Worm (Caenorhabditis elegans) whole organism, L4 larva: Measurements from ENCODE around the gene nlp-20.
"Not testable (repeated sequence)": the region's sequence is repeated elsewhere in the genome, so short reads cannot be mapped to it uniquely, and the experiment has no call there.

Source experiments
- F37D6.2 ChIP-seq: sonication (generic microtip); optimal IDR thresholded peaks from 2 replicates; lab custom pipeline; 2016; ENCODE audit warnings: mild to moderate bottlenecking, missing genetic modification characterization, missing compliant biosample characterization
- F49E8.2 ChIP-seq: sonication (generic microtip); optimal IDR thresholded peaks from 2 replicates; lab custom pipeline; 2016; ENCODE audit warnings: missing compliant biosample characterization, mild to moderate bottlenecking, missing genetic modification characterization, borderline replicate concordance
- R02D3.7 ChIP-seq: fragments of 150-350 bp; sonication (generic microtip); optimal IDR thresholded peaks from 3 replicates; lab custom pipeline; 2014; ENCODE audit warnings: missing biosample characterization, missing genetic modification characterization
- T20F7.1 ChIP-seq: fragments of 200-800 bp; sonication (Bioruptor generic); optimal IDR thresholded peaks from 2 replicates; lab custom pipeline; 2018; ENCODE audit warnings: mild to moderate bottlenecking, missing genetic modification characterization, missing compliant biosample characterization
- Y75B8A.6 ChIP-seq: fragments of 200-800 bp; sonication (Bioruptor generic); IDR thresholded peaks from 2 replicates; pipeline ENCODE4 v1.3.6; 2022; ENCODE audit warnings: missing genetic modification reagents, missing genetic modification characterization, missing compliant biosample characterization
- ZK337.2 ChIP-seq: fragments of 200-800 bp; sonication (Bioruptor generic); IDR thresholded peaks from 2 replicates; pipeline ENCODE4 v1.3.6; 2022; ENCODE audit warnings: missing genetic modification reagents, missing genetic modification characterization, missing compliant biosample characterization
- ZK546.5 ChIP-seq, 2 experiments: sonication (generic microtip); optimal IDR thresholded peaks; 2 replicates each; lab custom pipeline; 2017; ENCODE audit warnings: missing biosample characterization in 2 of 2, missing genetic modification characterization in 2 of 2
- aha-1 ChIP-seq: fragments of 150-350 bp; peaks from one replicate; lab custom pipeline; 2014; ENCODE audit warnings: missing biosample characterization, missing genetic modification characterization
- aly-2 ChIP-seq: sonication (generic microtip); optimal IDR thresholded peaks from 2 replicates; lab custom pipeline; 2018; ENCODE audit warnings: missing biosample characterization, missing genetic modification characterization
- arid-1 ChIP-seq: fragments of 200-800 bp; sonication (Bioruptor generic); conservative IDR thresholded peaks from 2 replicates; pipeline ENCODE4 v1.3.6; 2022; ENCODE audit warnings: missing genetic modification reagents, missing genetic modification characterization, missing compliant biosample characterization
- ceh-28 ChIP-seq: fragments of 150-350 bp; optimal IDR thresholded peaks from 2 replicates; lab custom pipeline; 2014; ENCODE audit warnings: missing biosample characterization, missing genetic modification reagents, missing genetic modification characterization
- ctbp-1 ChIP-seq: fragments of 200-800 bp; sonication (Bioruptor generic); IDR thresholded peaks from 2 replicates; pipeline ENCODE4 v1.3.6; 2022; ENCODE audit warnings: missing genetic modification reagents, missing genetic modification characterization, missing compliant biosample characterization
- dpl-1 ChIP-seq: fragments of 150-350 bp; optimal IDR thresholded peaks from 2 replicates; lab custom pipeline; 2014; ENCODE audit warnings: missing biosample characterization, missing genetic modification reagents, missing genetic modification characterization
- duxl-1 ChIP-seq: sonication (generic microtip); optimal IDR thresholded peaks from 2 replicates; lab custom pipeline; 2016; ENCODE audit warnings: mild to moderate bottlenecking, missing genetic modification characterization, moderate library complexity, missing compliant biosample characterization; ENCODE audit not compliant: poor library complexity
- fos-1 ChIP-seq: fragments of 150-350 bp; optimal IDR thresholded peaks from 2 replicates; lab custom pipeline; 2014; ENCODE audit warnings: missing biosample characterization, missing genetic modification characterization
- hmg-1.1 ChIP-seq: fragments of 200-800 bp; sonication (Bioruptor generic); IDR thresholded peaks from 2 replicates; pipeline ENCODE4 v1.3.6; 2022; ENCODE audit warnings: missing genetic modification reagents, missing genetic modification characterization, missing compliant biosample characterization
- lim-7 ChIP-seq: fragments of 200-800 bp; sonication (Bioruptor generic); IDR thresholded peaks from 2 replicates; pipeline ENCODE4 v1.3.6; 2022; ENCODE audit warnings: missing genetic modification characterization, missing compliant biosample characterization
- lin-15B ChIP-seq: fragments of 150-350 bp; sonication (generic microtip); optimal IDR thresholded peaks from 3 replicates; lab custom pipeline; 2014; ENCODE audit warnings: missing biosample characterization, missing genetic modification characterization
- lin-38 ChIP-seq: fragments of 200-800 bp; sonication (Bioruptor generic); IDR thresholded peaks from 2 replicates; pipeline ENCODE4 v1.3.6; 2022; ENCODE audit warnings: missing genetic modification reagents, missing genetic modification characterization, missing compliant biosample characterization
- lin-39 ChIP-seq: fragments of 150-350 bp; optimal IDR thresholded peaks from 2 replicates; lab custom pipeline; 2014; ENCODE audit warnings: missing biosample characterization, missing genetic modification reagents, missing genetic modification characterization
- madf-9 ChIP-seq: fragments of 200-800 bp; sonication (Bioruptor generic); conservative IDR thresholded peaks from 2 replicates; pipeline ENCODE4 v1.3.6; 2022; ENCODE audit warnings: missing genetic modification reagents, missing genetic modification characterization, missing compliant biosample characterization
- mep-1 ChIP-seq: fragments of 150-350 bp; sonication (generic microtip); optimal IDR thresholded peaks from 3 replicates; lab custom pipeline; 2014; ENCODE audit warnings: missing biosample characterization, missing genetic modification characterization
- mes-2 ChIP-seq: sonication (generic microtip); optimal IDR thresholded peaks from 2 replicates; lab custom pipeline; 2016; ENCODE audit warnings: missing genotype, mild to moderate bottlenecking, missing genetic modification characterization, missing compliant biosample characterization; ENCODE audit not compliant: poor library complexity, severe bottlenecking
- nhr-102 ChIP-seq: sonication (generic microtip); optimal IDR thresholded peaks from 2 replicates; lab custom pipeline; 2016; ENCODE audit warnings: mild to moderate bottlenecking, missing genetic modification characterization, moderate library complexity, missing compliant biosample characterization
- nhr-111 ChIP-seq: fragments of 200-800 bp; sonication (Bioruptor generic); optimal IDR thresholded peaks from 2 replicates; lab custom pipeline; 2018; ENCODE audit warnings: mild to moderate bottlenecking, missing genetic modification characterization, missing compliant biosample characterization
- nhr-28 ChIP-seq: fragments of 150-350 bp; optimal IDR thresholded peaks from 2 replicates; lab custom pipeline; 2014; ENCODE audit warnings: missing biosample characterization, missing genetic modification characterization
- nhr-41 ChIP-seq: fragments of 200-800 bp; sonication (Bioruptor generic); IDR thresholded peaks from 2 replicates; pipeline ENCODE4 v1.3.6; 2022; ENCODE audit warnings: missing genetic modification reagents, missing genetic modification characterization, missing compliant biosample characterization
- nhr-48 ChIP-seq: sonication (generic microtip); optimal IDR thresholded peaks from 2 replicates; lab custom pipeline; 2016; ENCODE audit warnings: mild to moderate bottlenecking, missing genetic modification characterization, missing compliant biosample characterization
- nhr-77 ChIP-seq: fragments of 150-350 bp; optimal IDR thresholded peaks from 2 replicates; lab custom pipeline; 2014; ENCODE audit warnings: missing biosample characterization, missing genetic modification characterization
- sdz-12 ChIP-seq: fragments of 200-800 bp; sonication (Bioruptor generic); optimal IDR thresholded peaks from 2 replicates; lab custom pipeline; 2018; ENCODE audit warnings: mild to moderate bottlenecking, missing genetic modification characterization, missing compliant biosample characterization
- unc-39 ChIP-seq: sonication (generic microtip); optimal IDR thresholded peaks from 2 replicates; lab custom pipeline; 2017; ENCODE audit warnings: missing biosample characterization, missing genetic modification characterization
- unc-62 ChIP-seq, 3 experiments: fragments of 150-350 bp in 1 of 3; sonication (generic microtip); optimal IDR thresholded peaks in 2 of 3; peaks in 1 of 3; 1 replicate in 1 of 3; 2 replicates in 2 of 3; lab custom pipeline; 2014 to 2017; ENCODE audit warnings: missing biosample characterization in 3 of 3, missing genetic modification characterization in 3 of 3, missing genetic modification reagents in 3 of 3, missing genotype in 1 of 3
- zip-2 ChIP-seq: fragments of 150-350 bp; optimal IDR thresholded peaks from 2 replicates; lab custom pipeline; 2014; ENCODE audit warnings: missing biosample characterization, missing genetic modification characterization
- ztf-7 ChIP-seq: fragments of 150-350 bp; optimal IDR thresholded peaks from 2 replicates; lab custom pipeline; 2014; ENCODE audit warnings: missing biosample characterization, missing genetic modification characterization

The nlp-20 gene

ce11 chrIV:7641758-7642157 lies 1.1 kb downstream of the nlp-20 start, which contains the start of gene nep-16:
nep-16 (minus strand) TSS chrIV:7641858.
- TF ChIP-seq unc-62 (GFP tag; optimal IDR thresholded peaks at IDR 0.05 in 1 of 2; lab: Kevin White, UChicago) (peak in 1 of 2 experiments; percentile 61), unc-62 (tag; optimal IDR thresholded peaks at IDR 0.05; lab: Kevin White, UChicago) (no peak), duxl-1 (tag; lab: Kevin White, UChicago) (no peak), ZK546.5 (tag; optimal IDR thresholded peaks at IDR 0.05; lab: Kevin White, UChicago) (no peak), ctbp-1 (GFP tag; lab: Robert Waterston, UW) (no peak), F49E8.2 (no peak), lim-7 (GFP tag; lab: Robert Waterston, UW) (no peak), nhr-77 (tag; lab: Kevin White, UChicago) (no peak), fos-1 (tag; lab: Kevin White, UChicago) (no peak), nhr-102 (tag; lab: Kevin White, UChicago) (no peak), madf-9 (GFP tag; lab: Robert Waterston, UW) (no peak), arid-1 (GFP tag; lab: Robert Waterston, UW) (no peak), mep-1 (tag; lab: Kevin White, UChicago) (no peak), nhr-111 (GFP tag; lab: Kevin White, UChicago) (no peak), nhr-41 (GFP tag; lab: Robert Waterston, UW) (no peak), Y75B8A.6 (GFP tag; lab: Robert Waterston, UW) (no peak), aha-1 (tag; lab: Kevin White, UChicago) (peak; percentile 58), ceh-28 (tag; lab: Kevin White, UChicago) (no peak)

- TF ChIP-seq lin-39, R02D3.7, F37D6.2 (tag; lab: Kevin White, UChicago): not testable (repeated sequence)
These were observed 8.3 kb downstream of the nlp-20 start, which contains the start of gene warf-1 for ce11 chrIV:7634578-7634977. warf-1 (plus strand) TSS chrIV:7634786.

DNA sequence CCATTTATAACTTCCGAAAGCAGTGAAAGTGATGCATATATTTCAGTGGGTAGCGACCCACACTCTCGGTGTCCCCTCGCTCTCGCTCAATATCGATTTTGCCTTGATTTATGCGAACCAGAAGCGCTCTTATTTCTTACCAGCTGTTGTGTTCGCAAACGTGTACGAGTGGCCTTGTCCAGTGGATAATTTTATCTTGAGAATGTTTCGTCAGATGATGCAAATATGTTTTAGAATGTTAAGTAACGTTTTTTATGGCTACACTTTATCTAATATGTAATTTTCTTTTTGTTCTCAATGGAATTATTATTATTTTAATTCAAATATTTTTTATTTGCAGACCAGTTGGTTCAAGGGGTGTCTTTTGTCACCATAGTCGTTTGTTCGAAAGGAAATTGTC lies 9.9 kb downstream of the nlp-20 start, which contains the start of gene plp-1:
TSS of gene plp-1 (plus strand) at position 341 of the 400 bp plus-strand sequence.
- TF ChIP-seq ztf-7 (peak; percentile 91), hmg-1.1 (GFP tag; lab: Robert Waterston, UW) (no peak), madf-9 (GFP tag; lab: Robert Waterston, UW) (no peak), unc-39 (tag; lab: Kevin White, UChicago) (no peak), sdz-12 (no peak), lin-15B (tag; lab: Kevin White, UChicago) (no peak), nhr-111 (GFP tag; lab: Kevin White, UChicago) (no peak)

DNA sequence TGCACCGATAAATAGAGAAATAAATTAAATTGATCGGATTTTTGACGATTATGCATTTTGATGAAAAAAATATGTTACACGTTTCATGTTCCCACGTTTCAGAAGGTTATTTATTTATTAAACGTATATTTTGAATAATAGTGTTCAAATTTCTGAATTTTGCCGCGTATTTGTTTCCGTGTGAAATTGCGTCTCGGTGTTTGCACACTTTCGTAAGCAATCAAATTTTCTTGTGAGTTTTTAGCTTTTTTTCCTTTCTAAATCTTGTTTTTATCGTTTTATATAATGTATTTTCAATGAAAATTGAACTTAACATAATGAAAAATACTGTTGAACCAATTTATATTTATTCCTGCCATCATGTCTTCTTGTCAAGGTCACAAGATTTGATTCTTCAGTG lies 10.3 kb downstream of the nlp-20 start, which contains the start of gene F45E4.6:
TSS of gene F45E4.6 (minus strand) at position 14 of the 400 bp plus-strand sequence.
- no peak for TF ChIP-seq ZK337.2 (GFP tag; lab: Robert Waterston, UW)
- TF ChIP-seq zip-2 (tag; lab: Kevin White, UChicago) = no peak
- 0 out of 2 replicates have a peak, but pooled peaks have one; percentile 23 for TF ChIP-seq lin-38
- no peak for TF ChIP-seq nhr-28 (tag; lab: Kevin White, UChicago)
- TF ChIP-seq aly-2 (tag; lab: Kevin White, UChicago) = no peak
- peak; percentile 57 for TF ChIP-seq T20F7.1
- no peak for TF ChIP-seq nhr-48 (tag; lab: Kevin White, UChicago)
- TF ChIP-seq dpl-1 (GFP tag; lab: Kevin White, UChicago) = peak; percentile 93
- TF ChIP-seq mes-2 = peak; percentile 69
